Worm (Caenorhabditis elegans): Measurements from ENCODE around the gene T24E12.13.

- TF ChIP-seq skn-1 (tag; optimal IDR thresholded peaks at IDR 0.05) (no peak), ztf-11 (tag; optimal IDR thresholded peaks at IDR 0.05) (no peak), nhr-237 (tag; optimal IDR thresholded peaks at IDR 0.05) (no peak), lin-13 (GFP tag; optimal IDR thresholded peaks at IDR 0.05) (no peak), lir-3 (tag; optimal IDR thresholded peaks at IDR 0.05; ENCODE audit: poor library complexity) (no peak), aly-2 (tag; optimal IDR thresholded peaks at IDR 0.05) (no peak), mdl-1 (tag; optimal IDR thresholded peaks at IDR 0.05) (no peak), jun-1 (tag; optimal IDR thresholded peaks at IDR 0.05) (no peak), egl-27 (tag; optimal IDR thresholded peaks at IDR 0.05) (no peak), ama-1 (optimal IDR thresholded peaks at IDR 0.05) (no peak), nhr-76 (tag; optimal IDR thresholded peaks at IDR 0.05) (no peak), nhr-77 (tag; optimal IDR thresholded peaks at IDR 0.05) (no peak), irx-1 (tag; optimal IDR thresholded peaks at IDR 0.05) (no peak)
Measured at ce11 chrII:3750685-3751084, 36.6 kb upstream of the T24E12.13 start, which contains the start of gene fbxb-91.

All from whole organism, L1 larva.